Fruit fly (Drosophila melanogaster) whole organism, wandering third instar larva: ENCODE data around the gene CG31600.

Source experiments
- Dfd ChIP-seq: fragments of >200 bp; optimal IDR thresholded peaks from 2 replicates; lab custom pipeline; 2017; ENCODE audit warnings: missing biosample characterization, missing genetic modification characterization
- HLH106 ChIP-seq: fragments of 200-800 bp; optimal IDR thresholded peaks from 3 replicates; lab custom pipeline; 2019; ENCODE audit warnings: missing biosample characterization, mild to moderate bottlenecking, missing genetic modification characterization, moderate library complexity
- Hr83 ChIP-seq: fragments of 200-300 bp; sonication (Bioruptor generic); optimal IDR thresholded peaks from 2 replicates; lab custom pipeline; 2016; ENCODE audit warnings: missing biosample characterization, mild to moderate bottlenecking, missing genetic modification characterization, moderate library complexity; ENCODE audit not compliant: poor library complexity, severe bottlenecking
- Myc ChIP-seq: fragments of >200 bp; optimal IDR thresholded peaks from 2 replicates; lab custom pipeline; 2017
- N ChIP-seq: fragments of >200 bp; optimal IDR thresholded peaks from 2 replicates; lab custom pipeline; 2018; ENCODE audit warnings: missing biosample characterization, missing external identifiers, missing genetic modification characterization
- OdsH ChIP-seq: fragments of 200-800 bp; sonication (Bioruptor generic); optimal IDR thresholded peaks from 2 replicates; lab custom pipeline; 2016; ENCODE audit warnings: missing biosample characterization, mild to moderate bottlenecking, missing genetic modification characterization
- br ChIP-seq: fragments of 200-800 bp; sonication (Bioruptor generic); optimal IDR thresholded peaks from 2 replicates; lab custom pipeline; 2016; ENCODE audit warnings: missing biosample characterization, missing genetic modification characterization
- h ChIP-seq: fragments of 200-800 bp; sonication (Bioruptor generic); optimal IDR thresholded peaks from 3 replicates; lab custom pipeline; 2016; ENCODE audit warnings: missing biosample characterization, mild to moderate bottlenecking, missing genetic modification characterization
- jim ChIP-seq: fragments of 175-275, 200-325 bp; sonication (Bioruptor generic); optimal IDR thresholded peaks from 2 replicates; lab custom pipeline; 2016; ENCODE audit warnings: missing biosample characterization, mild to moderate bottlenecking, missing genetic modification characterization
- pan ChIP-seq: fragments of >200 bp; optimal IDR thresholded peaks from 2 replicates; lab custom pipeline; 2017
- psq ChIP-seq: fragments of 200-800 bp; sonication (Bioruptor generic); optimal IDR thresholded peaks from 3 replicates; lab custom pipeline; 2017; ENCODE audit warnings: missing biosample characterization, mild to moderate bottlenecking, missing genetic modification characterization, moderate library complexity
- sage ChIP-seq: fragments of 200-800 bp; sonication (Bioruptor generic); optimal IDR thresholded peaks from 2 replicates; lab custom pipeline; 2016; ENCODE audit warnings: missing biosample characterization, mild to moderate bottlenecking, missing genetic modification characterization

dm6 chr2L:21915258-21915657 is at the start of gene CG31600:
- TF ChIP-seq psq (GFP tag; lab: Kevin White, UChicago) (no peak), HLH106 (tag; lab: Kevin White, UChicago) (no peak), h (no peak), pan (lab: Kevin White, UChicago) (no peak), N (GFP tag; lab: Kevin White, UChicago) (no peak), Myc (no peak), Hr83 (GFP tag; lab: Kevin White, UChicago) (no peak), br (GFP tag; lab: Kevin White, UChicago) (no peak), sage (GFP tag; lab: Kevin White, UChicago) (no peak), OdsH (GFP tag; lab: Kevin White, UChicago) (no peak), jim (GFP tag; lab: Kevin White, UChicago) (no peak), Dfd (no peak)
